Fruit fly (Drosophila melanogaster): ENCODE results near the gene Cyp28a5.

- TF ChIP-seq CG34406 (GFP tag; optimal IDR thresholded peaks at IDR 0.05) (no peak), Blimp-1 (GFP tag; optimal IDR thresholded peaks at IDR 0.05) (no peak), Hr4 (GFP tag; optimal IDR thresholded peaks at IDR 0.05) (no peak), Eip75B (GFP tag; optimal IDR thresholded peaks at IDR 0.05) (no peak), CG4318 (GFP tag; optimal IDR thresholded peaks at IDR 0.05) (no peak), CG6276 (GFP tag; optimal IDR thresholded peaks at IDR 0.05) (no peak), Hr38 (GFP tag; optimal IDR thresholded peaks at IDR 0.05) (no peak), esn (GFP tag; optimal IDR thresholded peaks at IDR 0.05) (no peak), CG6792 (GFP tag; optimal IDR thresholded peaks at IDR 0.05) (no peak), vri (GFP tag; optimal IDR thresholded peaks at IDR 0.05) (no peak), fd59A (GFP tag; optimal IDR thresholded peaks at IDR 0.05) (no peak), CG16779 (tag; optimal IDR thresholded peaks at IDR 0.05) (no peak)
Measured at dm6 chr2L:14001887-14002286, 24.8 kb downstream of the Cyp28a5 start.

Data from whole organism, prepupa.